Worm (Caenorhabditis elegans) whole organism, early embryonic: Measurements from ENCODE around the gene C34F6.10.

ENCODE experiments used
- F13C5.2 ChIP-seq: sonication (generic microtip); optimal IDR thresholded peaks from 2 replicates; lab custom pipeline; 2017; ENCODE audit warnings: mild to moderate bottlenecking, missing genetic modification characterization, inconsistent platforms, missing compliant biosample characterization
- aly-1 ChIP-seq: sonication (generic microtip); optimal IDR thresholded peaks from 2 replicates; lab custom pipeline; 2016; ENCODE audit warnings: missing genetic modification characterization, missing compliant biosample characterization
- ama-1 ChIP-seq: fragments of 150-350 bp; optimal IDR thresholded peaks from 2 replicates; lab custom pipeline; 2014
- ceh-13 ChIP-seq: fragments of 200-800 bp; sonication (Bioruptor generic); optimal IDR thresholded peaks from 2 replicates; lab custom pipeline; 2018; ENCODE audit warnings: mild to moderate bottlenecking, missing genetic modification characterization, missing compliant biosample characterization
- ceh-36 ChIP-seq: sonication (generic microtip); optimal IDR thresholded peaks from 2 replicates; lab custom pipeline; 2016; ENCODE audit warnings: missing genetic modification characterization, inconsistent platforms, missing compliant biosample characterization
- ets-7 ChIP-seq: sonication (generic microtip); optimal IDR thresholded peaks from 2 replicates; lab custom pipeline; 2016; ENCODE audit warnings: missing genotype, missing genetic modification characterization, missing compliant biosample characterization
- flt-1 ChIP-seq: fragments of 200-800 bp; sonication (Bioruptor generic); IDR thresholded peaks from 2 replicates; pipeline ENCODE4 v1.3.6; 2022; ENCODE audit warnings: missing genetic modification characterization, missing compliant biosample characterization
- hnd-1 ChIP-seq: sonication (generic microtip); optimal IDR thresholded peaks from 2 replicates; lab custom pipeline; 2016; ENCODE audit warnings: missing genetic modification characterization, missing compliant biosample characterization
- pes-1 ChIP-seq: fragments of 200-800 bp; sonication (Bioruptor generic); IDR thresholded peaks from 2 replicates; pipeline ENCODE4 v1.3.6; 2022; ENCODE audit warnings: missing genetic modification reagents, missing genetic modification characterization, missing compliant biosample characterization
- sea-1 ChIP-seq: fragments of 200-800 bp; sonication (Bioruptor generic); conservative IDR thresholded peaks from 2 replicates; pipeline ENCODE4 v1.3.6; 2022; ENCODE audit warnings: missing genetic modification characterization, missing compliant biosample characterization
- tbx-37 ChIP-seq: fragments of 200-800 bp; sonication (Bioruptor generic); conservative IDR thresholded peaks from 2 replicates; pipeline ENCODE4 v1.3.6; 2022; ENCODE audit warnings: missing genetic modification reagents, missing genetic modification characterization, missing compliant biosample characterization

DNA sequence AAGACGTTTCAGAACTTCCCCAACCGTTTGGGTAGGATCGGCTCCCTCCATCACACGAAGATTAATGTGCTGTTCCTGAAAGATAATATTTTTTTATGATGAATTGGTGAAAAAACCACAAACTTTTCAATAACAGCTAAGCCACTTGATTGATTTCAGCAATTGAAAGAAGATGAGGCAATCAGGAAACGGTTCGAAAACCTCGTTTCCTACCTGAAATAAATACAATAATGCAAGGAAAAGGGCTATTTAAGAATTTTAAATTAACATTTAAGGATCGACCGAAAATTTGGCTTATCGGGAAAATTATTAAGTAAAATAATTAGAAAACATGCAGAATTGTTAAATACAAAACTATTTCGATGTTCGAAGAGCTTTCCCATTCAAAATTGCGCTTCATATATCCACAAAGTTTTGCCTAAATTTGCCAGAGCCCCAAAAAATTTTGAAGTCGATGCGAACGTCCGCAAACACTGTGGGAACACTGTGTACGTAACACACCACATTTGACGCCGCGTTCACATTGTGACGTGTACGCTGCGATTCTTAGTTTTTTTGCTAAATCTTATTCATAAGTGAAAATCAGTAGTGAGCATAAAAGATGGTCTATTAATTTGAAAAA is 17.7 kb downstream of the C34F6.10 start, which contains the start of gene C34F6.9:
- TF ChIP-seq ama-1 (lab: Kevin White, UChicago) (no peak), ets-7 (tag; lab: Kevin White, UChicago) (no peak), aly-1 (no peak), flt-1 (GFP tag; lab: Robert Waterston, UW) (no peak), hnd-1 (tag; lab: Kevin White, UChicago) (no peak), F13C5.2 (tag; lab: Kevin White, UChicago) (no peak), tbx-37 (GFP tag; lab: Robert Waterston, UW) (no peak), ceh-36 (tag; lab: Kevin White, UChicago) (no peak), sea-1 (GFP tag; lab: Robert Waterston, UW) (no peak), pes-1 (GFP tag; lab: Robert Waterston, UW) (no peak), ceh-13 (GFP tag; lab: Kevin White, UChicago) (no peak)
